Worm (Caenorhabditis elegans): Measurements from ENCODE around the gene R12B2.6.

- TF ChIP-seq elt-3 (tag; optimal IDR thresholded peaks at IDR 0.05) (no peak), unc-62 (GFP tag; optimal IDR thresholded peaks at IDR 0.05) (no peak), nhr-12 (tag; optimal IDR thresholded peaks at IDR 0.05) (no peak), mab-5 (tag; optimal IDR thresholded peaks at IDR 0.05) (no peak), elt-1 (tag; optimal IDR thresholded peaks at IDR 0.05; ENCODE audit: borderline replicate concordance, insufficient read depth) (no peak)
Observed at ce11 chrIII:5846412-5846811, 12.5 kb upstream of the R12B2.6 start.

Data from whole organism, mixed stage, embryonic.